Fruit fly (Drosophila melanogaster) whole organism, prepupa: Measurements from ENCODE around the gene Pcd.

Experiments
- Blimp-1 ChIP-seq: fragments of 200-800 bp; sonication (Bioruptor generic); optimal IDR thresholded peaks from 3 replicates; lab custom pipeline; 2017; ENCODE audit warnings: missing biosample characterization, missing genetic modification characterization, mild to moderate bottlenecking, moderate library complexity, missing genetic modification reagents
- CG10631 ChIP-seq: fragments of 200-800 bp; sonication (Bioruptor generic); optimal IDR thresholded peaks from 2 replicates; lab custom pipeline; 2016; ENCODE audit warnings: missing biosample characterization, missing genetic modification characterization
- CG10669 ChIP-seq: fragments of 200-800 bp; sonication (Bioruptor generic); optimal IDR thresholded peaks from 3 replicates; lab custom pipeline; 2018; ENCODE audit warnings: missing biosample characterization, mild to moderate bottlenecking, missing genetic modification characterization, moderate library complexity
- CG11762 ChIP-seq: fragments of 200-800 bp; sonication (Bioruptor generic); optimal IDR thresholded peaks from 3 replicates; lab custom pipeline; 2016; ENCODE audit warnings: missing biosample characterization, missing genetic modification characterization; ENCODE audit not compliant: insufficient read depth
- CG15336 ChIP-seq: fragments of 200-800 bp; sonication (Bioruptor generic); IDR thresholded peaks from 2 replicates; pipeline ENCODE4 v1.3.6; 2022; ENCODE audit warnings: missing biosample characterization, missing genetic modification characterization
- CG1621 ChIP-seq: fragments of 200-800 bp; sonication (Bioruptor generic); optimal IDR thresholded peaks from 3 replicates; lab custom pipeline; 2018; ENCODE audit warnings: missing biosample characterization, mild to moderate bottlenecking, missing genetic modification characterization
- CG3032 ChIP-seq: fragments of 200-800 bp; optimal IDR thresholded peaks from 2 replicates; lab custom pipeline; 2019; ENCODE audit warnings: missing biosample characterization, mild to moderate bottlenecking, missing genetic modification characterization, moderate library complexity
- CG32006 ChIP-seq: fragments of 200-800 bp; sonication (Bioruptor generic); optimal IDR thresholded peaks from 3 replicates; lab custom pipeline; 2017; ENCODE audit warnings: missing biosample characterization, mild to moderate bottlenecking, missing genetic modification characterization
- CG34406 ChIP-seq: fragments of 200-800 bp; sonication (Bioruptor generic); optimal IDR thresholded peaks from 3 replicates; lab custom pipeline; 2016; ENCODE audit warnings: missing biosample characterization, missing genetic modification characterization
- CG3919 ChIP-seq: fragments of 200-800 bp; sonication (Bioruptor generic); optimal IDR thresholded peaks from 3 replicates; lab custom pipeline; 2016; ENCODE audit warnings: missing biosample characterization, missing genetic modification characterization
- CG4318 ChIP-seq: fragments of 200-800 bp; sonication (Bioruptor generic); optimal IDR thresholded peaks from 3 replicates; lab custom pipeline; 2017; ENCODE audit warnings: missing biosample characterization, mild to moderate bottlenecking, missing genetic modification characterization
- CG6163 ChIP-seq: fragments of 200-800 bp; sonication (Bioruptor generic); IDR thresholded peaks from 3 replicates; pipeline ENCODE4 v1.3.6; 2022; ENCODE audit warnings: missing biosample characterization, missing genetic modification characterization
- CG6276 ChIP-seq: fragments of 200-800 bp; sonication (Bioruptor generic); optimal IDR thresholded peaks from 2 replicates; lab custom pipeline; 2017; ENCODE audit warnings: missing biosample characterization, mild to moderate bottlenecking, missing genetic modification characterization
- CG6792 ChIP-seq: fragments of 200-800 bp; sonication (Bioruptor generic); optimal IDR thresholded peaks from 3 replicates; lab custom pipeline; 2016; ENCODE audit warnings: missing biosample characterization, missing genetic modification characterization
- CG6808 ChIP-seq: fragments of 200-800 bp; sonication (Bioruptor generic); optimal IDR thresholded peaks from 3 replicates; lab custom pipeline; 2017; ENCODE audit warnings: missing biosample characterization, missing genetic modification characterization, mild to moderate bottlenecking, moderate library complexity, missing genetic modification reagents
- CG7368 ChIP-seq: fragments of 200-800 bp; sonication (Bioruptor generic); optimal IDR thresholded peaks from 3 replicates; lab custom pipeline; 2016; ENCODE audit warnings: missing biosample characterization, missing genetic modification characterization
- CG8319 ChIP-seq: fragments of 200-800 bp; sonication (Bioruptor generic); optimal IDR thresholded peaks from 3 replicates; lab custom pipeline; 2016; ENCODE audit warnings: missing biosample characterization, missing genetic modification characterization
- CG9139 ChIP-seq: fragments of 200-800 bp; sonication (Bioruptor generic); optimal IDR thresholded peaks from 3 replicates; lab custom pipeline; 2017; ENCODE audit warnings: missing biosample characterization, mild to moderate bottlenecking, missing genetic modification characterization
- Eip75B ChIP-seq: fragments of 200-800 bp; sonication (Bioruptor generic); optimal IDR thresholded peaks from 3 replicates; lab custom pipeline; 2016; ENCODE audit warnings: missing biosample characterization, missing genetic modification characterization
- Eip78C ChIP-seq: fragments of 200-800 bp; sonication (Bioruptor generic); peaks from one replicate; lab custom pipeline; 2016; ENCODE audit warnings: missing biosample characterization, missing genetic modification characterization
- Eip93F ChIP-seq: fragments of 200-800 bp; sonication (Bioruptor generic); optimal IDR thresholded peaks from 2 replicates; lab custom pipeline; 2016; ENCODE audit warnings: missing biosample characterization, mild to moderate bottlenecking, missing genetic modification characterization
- Ets21C ChIP-seq: fragments of 200-800 bp; sonication (Bioruptor generic); optimal IDR thresholded peaks from 3 replicates; lab custom pipeline; 2016; ENCODE audit warnings: missing biosample characterization, missing genetic modification characterization
- Gug ChIP-seq: fragments of 200-800 bp; sonication (Bioruptor generic); IDR thresholded peaks from 2 replicates; pipeline ENCODE4 v1.3.6; 2022; ENCODE audit warnings: missing biosample characterization, missing genetic modification characterization
- Hr38 ChIP-seq: sonication (Bioruptor generic); optimal IDR thresholded peaks from 2 replicates; lab custom pipeline; 2016; ENCODE audit warnings: missing biosample characterization, missing genetic modification characterization
- Hr4 ChIP-seq: fragments of 200-800 bp; sonication (Bioruptor generic); optimal IDR thresholded peaks from 3 replicates; lab custom pipeline; 2016; ENCODE audit warnings: missing biosample characterization, missing genetic modification characterization
- Lpt ChIP-seq: fragments of 200-800 bp; sonication (Bioruptor generic); optimal IDR thresholded peaks from 3 replicates; lab custom pipeline; 2016; ENCODE audit warnings: missing biosample characterization, missing genetic modification characterization
- Met ChIP-seq: fragments of 200-800 bp; sonication (Bioruptor generic); optimal IDR thresholded peaks from 3 replicates; lab custom pipeline; 2016; ENCODE audit warnings: missing biosample characterization, missing genetic modification characterization
- OdsH ChIP-seq: fragments of 200-800 bp; sonication (Bioruptor generic); optimal IDR thresholded peaks from 3 replicates; lab custom pipeline; 2016; ENCODE audit warnings: missing biosample characterization, missing genetic modification characterization
- Sox102F ChIP-seq: fragments of 200-800 bp; sonication (Bioruptor generic); optimal IDR thresholded peaks from 2 replicates; lab custom pipeline; 2016; ENCODE audit warnings: missing biosample characterization, mild to moderate bottlenecking, missing genetic modification characterization
- Sox14 ChIP-seq: fragments of 200-800 bp; sonication (Bioruptor generic); optimal IDR thresholded peaks from 3 replicates; lab custom pipeline; 2016; ENCODE audit warnings: missing biosample characterization, missing genetic modification characterization
- Sox15 ChIP-seq: fragments of 200-800 bp; sonication (Bioruptor generic); optimal IDR thresholded peaks from 3 replicates; lab custom pipeline; 2016; ENCODE audit warnings: missing biosample characterization, missing genetic modification characterization
- achi ChIP-seq: fragments of 200-800 bp; sonication (Bioruptor generic); optimal IDR thresholded peaks from 3 replicates; lab custom pipeline; 2016; ENCODE audit warnings: missing biosample characterization, missing genetic modification characterization
- acj6 ChIP-seq: fragments of 200-800 bp; sonication (Bioruptor generic); optimal IDR thresholded peaks from 3 replicates; lab custom pipeline; 2016; ENCODE audit warnings: missing biosample characterization, missing genetic modification characterization
- cyc ChIP-seq: fragments of 200-800 bp; sonication (Bioruptor generic); optimal IDR thresholded peaks from 3 replicates; lab custom pipeline; 2016; ENCODE audit warnings: missing biosample characterization, missing genetic modification characterization
- dsx ChIP-seq: fragments of 200-800 bp; optimal IDR thresholded peaks from 3 replicates; lab custom pipeline; 2019; ENCODE audit warnings: missing biosample characterization, mild to moderate bottlenecking, missing genetic modification characterization, moderate library complexity; ENCODE audit not compliant: poor library complexity, severe bottlenecking
- eg ChIP-seq: fragments of 200-800 bp; sonication (Bioruptor generic); IDR thresholded peaks from 3 replicates; pipeline ENCODE4 v1.3.6; 2022; ENCODE audit warnings: missing biosample characterization, missing genetic modification characterization
- esn ChIP-seq: fragments of 200-800 bp; sonication (Bioruptor generic); optimal IDR thresholded peaks from 2 replicates; lab custom pipeline; 2016; ENCODE audit warnings: missing biosample characterization, mild to moderate bottlenecking, missing genetic modification characterization, moderate library complexity
- fd59A ChIP-seq: fragments of 200-800 bp; sonication (Bioruptor generic); optimal IDR thresholded peaks from 2 replicates; lab custom pipeline; 2017; ENCODE audit warnings: missing biosample characterization, mild to moderate bottlenecking, missing genetic modification characterization, missing genetic modification reagents
- fd85E ChIP-seq: fragments of 200-800 bp; sonication (Bioruptor generic); optimal IDR thresholded peaks from 3 replicates; lab custom pipeline; 2016; ENCODE audit warnings: missing biosample characterization, missing genetic modification characterization
- lz ChIP-seq: fragments of 200-800 bp; sonication (Bioruptor generic); optimal IDR thresholded peaks from 3 replicates; lab custom pipeline; 2016; ENCODE audit warnings: missing biosample characterization, missing genetic modification characterization
- net ChIP-seq: fragments of 200-800 bp; sonication (Bioruptor generic); optimal IDR thresholded peaks from 3 replicates; lab custom pipeline; 2016; ENCODE audit warnings: missing biosample characterization, missing genetic modification characterization
- pdm3 ChIP-seq: fragments of 200-800 bp; sonication (Bioruptor generic); optimal IDR thresholded peaks from 3 replicates; lab custom pipeline; 2016; ENCODE audit warnings: missing biosample characterization, missing genetic modification characterization
- salr ChIP-seq, 2 experiments: fragments of 200-800 bp; sonication (Bioruptor generic); optimal IDR thresholded peaks; 3 replicates each; lab custom pipeline; 2016 to 2018; ENCODE audit warnings: missing biosample characterization in 2 of 2, missing genetic modification characterization in 2 of 2, mild to moderate bottlenecking in 1 of 2
- spab ChIP-seq: fragments of 200-800 bp; sonication (Bioruptor generic); optimal IDR thresholded peaks from 2 replicates; lab custom pipeline; 2017; ENCODE audit warnings: missing biosample characterization, mild to moderate bottlenecking, missing genetic modification characterization, missing genetic modification reagents
- ss ChIP-seq, 2 experiments: fragments of 200-800 bp; sonication (Bioruptor generic); optimal IDR thresholded peaks; 2 replicates in 1 of 2; 3 replicates in 1 of 2; lab custom pipeline; 2017 to 2018; ENCODE audit warnings: mild to moderate bottlenecking in 2 of 2, missing biosample characterization in 2 of 2, missing genetic modification characterization in 2 of 2, moderate library complexity in 1 of 2
- svp ChIP-seq: fragments of 200-800 bp; sonication (Bioruptor generic); peaks from one replicate; lab custom pipeline; 2016; ENCODE audit warnings: missing biosample characterization, missing genetic modification characterization
- topi ChIP-seq: fragments of 200-800 bp; sonication (Bioruptor generic); optimal IDR thresholded peaks from 3 replicates; lab custom pipeline; 2016; ENCODE audit warnings: missing biosample characterization, missing genetic modification characterization

Gene Pcd

DNA sequence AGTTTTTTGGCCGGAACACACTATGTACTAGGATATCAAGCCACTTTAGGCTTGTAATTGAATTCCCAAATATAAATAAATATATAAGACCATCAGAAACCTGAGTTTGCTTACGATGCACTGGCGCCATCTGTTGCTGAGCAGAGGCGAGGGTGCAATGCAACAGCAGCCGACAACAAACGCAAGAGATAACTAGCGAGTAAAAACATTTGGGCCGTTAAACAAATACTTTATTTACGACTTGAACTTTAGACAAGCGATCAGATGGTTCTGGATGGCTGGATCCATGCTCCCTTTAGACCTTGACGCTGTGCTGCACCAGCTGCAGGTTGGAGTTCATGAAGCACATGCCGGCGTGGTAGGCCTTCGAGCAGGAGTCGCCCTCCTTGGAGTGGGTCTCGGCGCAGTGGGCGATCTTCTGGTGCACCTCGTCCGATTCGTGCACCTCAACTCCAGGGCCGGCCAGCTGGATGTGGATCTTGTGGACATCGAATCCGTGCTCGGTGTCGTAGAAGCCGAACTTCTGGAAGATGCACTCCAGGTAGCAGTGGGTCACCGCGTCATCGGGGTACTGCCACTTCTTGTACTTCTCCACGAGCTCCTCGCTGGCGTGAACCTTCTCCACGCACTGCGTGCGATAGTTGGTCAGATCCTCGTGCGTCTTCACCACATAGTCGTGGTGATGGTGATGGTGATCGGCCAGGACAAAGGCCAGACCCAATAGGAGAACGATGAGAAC lies 6.8 kb upstream of the Pcd start:
- peak; percentile 5 for TF ChIP-seq CG3919 (GFP tag; lab: Kevin White, UChicago)
- no peak for TF ChIP-seq CG15336 (GFP tag; lab: Robert Waterston, UW)
- TF ChIP-seq Eip78C (GFP tag; lab: Kevin White, UChicago), result peak; percentile 36
- no peak for TF ChIP-seq fd85E (GFP tag; lab: Kevin White, UChicago)
- no peak for TF ChIP-seq Sox14 (GFP tag; lab: Kevin White, UChicago)
- no peak for TF ChIP-seq Eip75B (GFP tag; lab: Kevin White, UChicago)
- no peak for TF ChIP-seq CG6276
- peak; percentile 6 for TF ChIP-seq OdsH (GFP tag; lab: Kevin White, UChicago)
- no peak for TF ChIP-seq achi (GFP tag; lab: Kevin White, UChicago)
- no peak for TF ChIP-seq CG32006 (GFP tag; lab: Kevin White, UChicago)

DNA sequence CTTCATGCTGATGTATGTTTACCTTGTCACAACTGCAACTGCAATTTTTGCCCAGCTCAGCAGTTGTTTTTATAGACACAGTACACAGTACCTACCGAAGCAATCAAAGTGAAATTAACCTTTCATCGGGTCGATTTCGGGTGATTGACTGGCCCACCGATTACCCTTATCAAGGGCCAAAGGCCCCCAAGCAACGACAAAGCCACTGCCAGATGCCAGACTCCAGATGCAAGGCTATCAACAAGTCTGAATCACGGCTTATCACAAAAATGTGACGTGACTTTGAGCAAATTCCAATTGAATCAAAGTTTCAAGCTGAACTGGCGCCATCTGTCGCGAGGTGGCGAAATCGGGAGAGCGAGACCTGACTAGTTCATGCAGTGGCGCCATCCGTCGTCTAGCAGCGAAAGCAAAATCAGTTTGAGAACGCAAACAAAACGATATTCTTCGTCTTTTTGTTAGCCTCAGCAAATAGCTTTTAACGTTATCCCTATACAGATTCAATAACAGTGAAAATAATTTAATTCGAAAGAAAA lies 6.1 kb upstream of the Pcd start, which contains the start of gene Obp99b:
Gene Obp99b (minus strand): TSS at position 115 of the 536 bp plus-strand sequence.
- peak; percentile 80 for TF ChIP-seq CG6163 (GFP tag; lab: Robert Waterston, UW)
- peak; percentile 68 for TF ChIP-seq fd59A (GFP tag; lab: Kevin White, UChicago)
- TF ChIP-seq Lpt (GFP tag; lab: Kevin White, UChicago), result peak; percentile 41
- peak; percentile 78 for TF ChIP-seq CG7368 (GFP tag; lab: Kevin White, UChicago)
- no peak for TF ChIP-seq Ets21C
- peak; percentile 41; the same call in 1 of the 2 replicates for TF ChIP-seq Gug (GFP tag; lab: Robert Waterston, UW)
- peak; percentile 68 for TF ChIP-seq CG1621
- TF ChIP-seq CG4318, result peak; percentile 5
- TF ChIP-seq CG10669, result peak; percentile 68
- no peak for TF ChIP-seq Eip93F (GFP tag; lab: Kevin White, UChicago)
- TF ChIP-seq topi, result peak; percentile 66
- TF ChIP-seq svp (GFP tag; lab: Kevin White, UChicago), result peak; percentile 100
- TF ChIP-seq eg, result peak; percentile 76
- no peak for TF ChIP-seq fd85E (GFP tag; lab: Kevin White, UChicago)
- peak; percentile 41 for TF ChIP-seq Sox102F
- peak; percentile 77 for TF ChIP-seq Met (GFP tag; lab: Kevin White, UChicago)
- no peak for TF ChIP-seq Sox15
- peak in 1 of 2 experiments; percentile 74 for TF ChIP-seq salr (GFP tag; optimal IDR thresholded peaks at IDR 0.05; lab: Kevin White, UChicago)
- peak; percentile 61 for TF ChIP-seq cyc (GFP tag; lab: Kevin White, UChicago)
- peak; percentile 91 for TF ChIP-seq Eip78C (GFP tag; lab: Kevin White, UChicago)
- TF ChIP-seq spab, result peak; percentile 53
- TF ChIP-seq CG32006 (GFP tag; lab: Kevin White, UChicago), result peak; percentile 60
- TF ChIP-seq Blimp-1 (GFP tag; lab: Kevin White, UChicago), result no peak
- TF ChIP-seq CG3032 (tag; lab: Kevin White, UChicago), result peak; percentile 55
- peak; percentile 34 for TF ChIP-seq dsx (GFP tag; lab: Kevin White, UChicago)
- peak; percentile 72 for TF ChIP-seq Sox14 (GFP tag; lab: Kevin White, UChicago)
- TF ChIP-seq CG10631, result no peak
- peak; percentile 51 to 80 for TF ChIP-seq ss (GFP tag; optimal IDR thresholded peaks at IDR 0.05; lab: Kevin White, UChicago)
- peak; percentile 45 for TF ChIP-seq CG34406
- TF ChIP-seq net (GFP tag; lab: Kevin White, UChicago), result peak; percentile 80
- TF ChIP-seq acj6 (GFP tag; lab: Kevin White, UChicago), result peak; percentile 78
- peak; percentile 68 for TF ChIP-seq CG6808 (GFP tag; lab: Kevin White, UChicago)
- peak; percentile 37 for TF ChIP-seq CG11762 (GFP tag; lab: Kevin White, UChicago)
- TF ChIP-seq CG9139 (GFP tag; lab: Kevin White, UChicago), result peak; percentile 48
- peak; percentile 74 for TF ChIP-seq Hr4 (GFP tag; lab: Kevin White, UChicago)
- peak; percentile 69 for TF ChIP-seq esn (GFP tag; lab: Kevin White, UChicago)
- TF ChIP-seq Hr38, result no peak
- TF ChIP-seq CG8319, result peak; percentile 60
- TF ChIP-seq lz (GFP tag; lab: Kevin White, UChicago), result peak; percentile 63
- peak; percentile 78 for TF ChIP-seq Eip75B (GFP tag; lab: Kevin White, UChicago)
- TF ChIP-seq pdm3 (GFP tag; lab: Kevin White, UChicago), result peak; percentile 79
- TF ChIP-seq CG6276, result peak; percentile 48
- peak; percentile 44 for TF ChIP-seq CG6792 (GFP tag; lab: Kevin White, UChicago)
